Fruit fly (Drosophila melanogaster): ENCODE data around the gene RpS4.

The RpS4 gene

DNA sequence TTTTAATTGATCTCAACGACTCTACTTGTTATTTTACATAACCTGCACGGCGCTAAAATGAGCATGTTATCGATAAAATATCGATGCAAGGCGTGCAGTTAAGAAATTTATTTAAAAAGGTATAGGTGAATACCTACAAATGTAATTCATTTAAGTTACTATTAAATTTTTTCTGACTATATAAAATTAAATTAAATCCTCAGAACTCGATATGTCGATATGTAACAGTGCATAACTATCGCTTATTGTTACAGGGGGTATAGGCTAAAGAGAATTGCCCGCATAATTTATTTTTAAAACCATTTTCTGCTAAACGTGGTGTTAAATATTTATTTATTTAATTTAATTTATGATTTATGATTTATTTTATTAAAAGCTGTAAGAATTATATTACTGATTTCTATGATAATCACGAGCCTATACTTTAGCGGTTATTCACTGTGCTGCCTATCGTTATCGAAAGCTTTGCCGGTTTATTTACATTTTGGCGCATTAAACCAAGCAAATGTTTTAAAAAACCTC is 23.7 kb upstream of the RpS4 start, which contains the start of the genes mRpL20 and Icmt:
Gene mRpL20 (minus strand): TSS at position 65 of the 522 bp plus-strand sequence.
Gene Icmt (plus strand): TSS at position 464 of the 522 bp plus-strand sequence.
- TF ChIP-seq MESR4 (GFP tag; optimal IDR thresholded peaks at IDR 0.05) (no peak), fd102C (GFP tag; optimal IDR thresholded peaks at IDR 0.05) (no peak), CG6272 (GFP tag; IDR thresholded peaks at IDR 0.05) (peak; percentile 98), sima (GFP tag; optimal IDR thresholded peaks at IDR 0.05) (no peak), CG14441 (GFP tag; IDR thresholded peaks at IDR 0.05) (peak; percentile 97), emc (GFP tag; optimal IDR thresholded peaks at IDR 0.05) (no peak), knrl (GFP tag; IDR thresholded peaks at IDR 0.05; ENCODE audit: partially characterized antibody) (peak; percentile 76), CG15011 (GFP tag; optimal IDR thresholded peaks at IDR 0.05) (peak; percentile 69), Gsc (GFP tag; IDR thresholded peaks at IDR 0.05) (peak; percentile 89), Trl (optimal IDR thresholded peaks at IDR 0.05) (no peak), Trl (GFP tag; optimal IDR thresholded peaks at IDR 0.05) (peak; percentile 57), bsh (GFP tag; optimal IDR thresholded peaks at IDR 0.05) (peak; percentile 74 to 97), insv (GFP tag; optimal IDR thresholded peaks at IDR 0.05) (peak in 1 of 2 experiments; percentile 45), Drgx (GFP tag; IDR thresholded peaks at IDR 0.05) (peak; percentile 96), CG6654 (GFP tag; optimal IDR thresholded peaks at IDR 0.05) (peak; percentile 52), ind (GFP tag; optimal IDR thresholded peaks at IDR 0.05) (peak; percentile 87), crol (GFP tag; IDR thresholded peaks at IDR 0.05) (peak; percentile 50; the same call in 1 of the 2 replicates), Tbp (GFP tag; optimal IDR thresholded peaks at IDR 0.05) (no peak), Atf6 (GFP tag; IDR thresholded peaks at IDR 0.05) (peak; percentile 94), croc (GFP tag; conservative IDR thresholded peaks at IDR 0.05) (peak; percentile 93), CG43689 (GFP tag; IDR thresholded peaks at IDR 0.05) (peak; percentile 95), CG8290 (GFP tag; optimal IDR thresholded peaks at IDR 0.05) (peak; percentile 75), CG8290 (tag; optimal IDR thresholded peaks at IDR 0.05) (no peak), CG4707 (GFP tag; optimal IDR thresholded peaks at IDR 0.05) (peak; percentile 68), Xrp1 (GFP tag; IDR thresholded peaks at IDR 0.05) (peak; percentile 97), CG1832 (GFP tag; optimal IDR thresholded peaks at IDR 0.05) (no peak), trh (GFP tag; optimal IDR thresholded peaks at IDR 0.05) (peak; percentile 60), Mes4 (GFP tag; optimal IDR thresholded peaks at IDR 0.05) (no peak), Mrtf (GFP tag; IDR thresholded peaks at IDR 0.05) (peak; percentile 96), phol (tag; optimal IDR thresholded peaks at IDR 0.05) (peak; percentile 88), CG17912 (GFP tag; optimal IDR thresholded peaks at IDR 0.05) (no peak), BEAF-32 (GFP tag; optimal IDR thresholded peaks at IDR 0.05) (peak; percentile 68), CG13424 (tag; optimal IDR thresholded peaks at IDR 0.05) (peak; percentile 95), CG3726 (GFP tag; IDR thresholded peaks at IDR 0.05) (peak; percentile 93), zfh2 (GFP tag; optimal IDR thresholded peaks at IDR 0.05) (peak; percentile 62), CG31224 (GFP tag; IDR thresholded peaks at IDR 0.05) (peak; percentile 92), CG1024 (GFP tag; IDR thresholded peaks at IDR 0.05) (peak; percentile 73), CG4617 (GFP tag; optimal IDR thresholded peaks at IDR 0.05; ENCODE audit: borderline replicate concordance) (peak; percentile 54), crc (GFP tag; optimal IDR thresholded peaks at IDR 0.05) (no peak), Neu2 (GFP tag; optimal IDR thresholded peaks at IDR 0.05; ENCODE audit: borderline replicate concordance) (no peak), Antp (GFP tag; optimal IDR thresholded peaks at IDR 0.05) (peak; percentile 56), CG18764 (GFP tag; optimal IDR thresholded peaks at IDR 0.05) (peak; percentile 56), Chrac-16 (GFP tag; optimal IDR thresholded peaks at IDR 0.05) (peak; percentile 87), CG18599 (GFP tag; optimal IDR thresholded peaks at IDR 0.05) (peak; percentile 86), CG7839 (tag; optimal IDR thresholded peaks at IDR 0.05) (peak; percentile 97), CG11560 (tag; IDR thresholded peaks at IDR 0.05) (peak; percentile 91), repo (GFP tag; optimal IDR thresholded peaks at IDR 0.05) (no peak), CG34376 (GFP tag; optimal IDR thresholded peaks at IDR 0.05) (peak; percentile 6), CG1647 (GFP tag; optimal IDR thresholded peaks at IDR 0.05) (peak; percentile 36), aop (GFP tag; IDR thresholded peaks at IDR 0.05) (0 out of 2 replicates have a peak, but pooled peaks have one; percentile 52), gt (GFP tag; IDR thresholded peaks at IDR 0.05) (peak; percentile 93), HLH3B (GFP tag; IDR thresholded peaks at IDR 0.05) (peak; percentile 97)
